Fruit fly (Drosophila melanogaster): ENCODE results near the gene Mst98Ca.
A peak's percentile ranks its signal among the peaks of the same experiment; 100 is the strongest.

The Mst98Ca gene

dm6 chr3R:28326150-28326965 lies 35.2 kb downstream of the Mst98Ca start:
- peak; percentile 99 for TF ChIP-seq CG17801 (GFP tag; optimal IDR thresholded peaks at IDR 0.05; ENCODE audit: partially characterized antibody)

- no peak for TF ChIP-seq CG17801 (GFP tag; optimal IDR thresholded peaks at IDR 0.05; ENCODE audit: partially characterized antibody)
These were observed 36.0 kb downstream of the Mst98Ca start for dm6 chr3R:28327132-28327531.

- no peak for TF ChIP-seq CG17801 (GFP tag; optimal IDR thresholded peaks at IDR 0.05; ENCODE audit: partially characterized antibody)
These were observed 36.8 kb downstream of the Mst98Ca start for dm6 chr3R:28327709-28328467.

dm6 chr3R:28328780-28329546 lies 37.8 kb downstream of the Mst98Ca start:
- peak; percentile 63 for TF ChIP-seq CG17801 (GFP tag; optimal IDR thresholded peaks at IDR 0.05; ENCODE audit: partially characterized antibody)

- TF ChIP-seq CG17801 (GFP tag; optimal IDR thresholded peaks at IDR 0.05; ENCODE audit: partially characterized antibody): no peak
These were observed 39.4 kb downstream of the Mst98Ca start for dm6 chr3R:28330266-28331125.

dm6 chr3R:28331126-28331490 lies 40.0 kb downstream of the Mst98Ca start:
- TF ChIP-seq CG17801 (GFP tag; optimal IDR thresholded peaks at IDR 0.05; ENCODE audit: partially characterized antibody): no peak

- TF ChIP-seq CG17801 (GFP tag; optimal IDR thresholded peaks at IDR 0.05; ENCODE audit: partially characterized antibody): no peak
These were observed 41.1 kb downstream of the Mst98Ca start for dm6 chr3R:28332137-28332671.

- TF ChIP-seq CG17801 (GFP tag; optimal IDR thresholded peaks at IDR 0.05; ENCODE audit: partially characterized antibody): no peak
These were observed 41.7 kb downstream of the Mst98Ca start for dm6 chr3R:28332674-28333421.

dm6 chr3R:28335462-28335998 lies 44.4 kb downstream of the Mst98Ca start:
- peak; percentile 60 for TF ChIP-seq CG17801 (GFP tag; optimal IDR thresholded peaks at IDR 0.05; ENCODE audit: partially characterized antibody)

dm6 chr3R:28336046-28336771 lies 45.1 kb downstream of the Mst98Ca start, which contains the start of gene larp:
TSS of gene larp (minus strand) at chr3R:28336440.
- no peak for TF ChIP-seq CG17801 (GFP tag; optimal IDR thresholded peaks at IDR 0.05; ENCODE audit: partially characterized antibody)

- peak; percentile 58 for TF ChIP-seq CG17801 (GFP tag; optimal IDR thresholded peaks at IDR 0.05; ENCODE audit: partially characterized antibody)
These were observed 48.8 kb downstream of the Mst98Ca start, which contains the start of the genes Gfat2 and Moca-cyp for dm6 chr3R:28339654-28340605. TSS of gene Gfat2 (minus strand) at chr3R:28339765. TSS of gene Moca-cyp (plus strand) at chr3R:28340334.

Data from ovary, adult (tissue).